Fruit fly (Drosophila melanogaster) whole organism, embryonic: ENCODE measurements around the gene PsGEF.
A peak's percentile ranks its signal among the peaks of the same experiment; 100 is the strongest.

Experiments
- Adf1 ChIP-seq: fragments of 200-800 bp; sonication (Bioruptor generic); IDR thresholded peaks from 2 replicates; pipeline ENCODE4 v1.3.6; 2022; ENCODE audit warnings: missing biosample characterization, missing genetic modification characterization
- Aef1 ChIP-seq: fragments of 200-800 bp; sonication (Bioruptor generic); IDR thresholded peaks from 3 replicates; pipeline ENCODE4 v1.3.6; 2022; ENCODE audit warnings: missing biosample characterization, missing genetic modification characterization
- Blimp-1 ChIP-seq: fragments of 200-800 bp; sonication (Bioruptor generic); optimal IDR thresholded peaks from 3 replicates; lab custom pipeline; 2018; ENCODE audit warnings: missing biosample characterization, missing genetic modification characterization, mild to moderate bottlenecking, moderate library complexity, missing genetic modification reagents
- CG10274 ChIP-seq: fragments of 200-800 bp; sonication (Bioruptor generic); optimal IDR thresholded peaks from 3 replicates; lab custom pipeline; 2017; ENCODE audit warnings: missing biosample characterization, mild to moderate bottlenecking, missing genetic modification characterization
- CG11560 ChIP-seq: fragments of 200-800 bp; sonication (Bioruptor generic); IDR thresholded peaks from 3 replicates; pipeline ENCODE4 v1.3.6; 2022; ENCODE audit warnings: missing biosample characterization, missing genetic modification characterization
- CG12942 ChIP-seq: fragments of 200-800 bp; sonication (Bioruptor generic); optimal IDR thresholded peaks from 3 replicates; lab custom pipeline; 2016; ENCODE audit warnings: missing biosample characterization, missing genetic modification characterization
- CG14667 ChIP-seq: fragments of 200-800 bp; sonication (Bioruptor generic); IDR thresholded peaks from 2 replicates; pipeline ENCODE4 v1.3.6; 2022; ENCODE audit warnings: missing biosample characterization, missing genetic modification characterization
- CG15269 ChIP-seq: fragments of 200-800 bp; sonication (Bioruptor generic); optimal IDR thresholded peaks from 2 replicates; lab custom pipeline; 2018; ENCODE audit warnings: missing biosample characterization, mild to moderate bottlenecking, missing genetic modification characterization, moderate library complexity
- CG15696 ChIP-seq: fragments of 200-800 bp; sonication (Bioruptor generic); optimal IDR thresholded peaks from 2 replicates; lab custom pipeline; 2019; ENCODE audit warnings: missing biosample characterization, mild to moderate bottlenecking, missing genetic modification characterization, moderate library complexity
- CG16863 ChIP-seq: fragments of 200-800 bp; sonication (Bioruptor generic); optimal IDR thresholded peaks from 3 replicates; lab custom pipeline; 2016; ENCODE audit warnings: missing biosample characterization, missing genetic modification characterization
- CG17328 ChIP-seq: fragments of 200-800 bp; sonication (Bioruptor generic); IDR thresholded peaks from 2 replicates; pipeline ENCODE4 v1.3.6; 2022; ENCODE audit warnings: missing biosample characterization, missing genetic modification characterization
- CG17829 ChIP-seq: fragments of 200-800 bp; optimal IDR thresholded peaks from 2 replicates; lab custom pipeline; 2019; ENCODE audit warnings: missing biosample characterization, mild to moderate bottlenecking, missing genetic modification characterization, moderate library complexity
- CG18476 ChIP-seq: fragments of 200-800 bp; sonication (Bioruptor generic); optimal IDR thresholded peaks from 2 replicates; lab custom pipeline; 2016; ENCODE audit warnings: missing biosample characterization, mild to moderate bottlenecking, missing genetic modification characterization
- CG2202 ChIP-seq: fragments of 200-800 bp; sonication (Bioruptor generic); optimal IDR thresholded peaks from 2 replicates; lab custom pipeline; 2018; ENCODE audit warnings: missing biosample characterization, mild to moderate bottlenecking, missing genetic modification characterization
- CG2712 ChIP-seq: fragments of 200-800 bp; optimal IDR thresholded peaks from 3 replicates; lab custom pipeline; 2019; ENCODE audit warnings: missing biosample characterization, mild to moderate bottlenecking, missing genetic modification characterization, moderate library complexity
- CG2889 ChIP-seq: fragments of 200-800 bp; sonication (Bioruptor generic); IDR thresholded peaks from 3 replicates; pipeline ENCODE4 v1.3.6; 2022; ENCODE audit warnings: missing biosample characterization, missing genetic modification characterization
- CG31388 ChIP-seq: fragments of 200-800 bp; sonication (Bioruptor generic); optimal IDR thresholded peaks from 2 replicates; lab custom pipeline; 2016; ENCODE audit warnings: missing biosample characterization, missing genetic modification characterization
- CG4328 ChIP-seq: fragments of 200-800 bp; sonication (Bioruptor generic); optimal IDR thresholded peaks from 3 replicates; lab custom pipeline; 2017; ENCODE audit warnings: missing biosample characterization, missing genetic modification reagents, missing genetic modification characterization
- CG4424 ChIP-seq: fragments of 200-800 bp; sonication (Bioruptor generic); optimal IDR thresholded peaks from 3 replicates; lab custom pipeline; 2016; ENCODE audit warnings: missing biosample characterization, missing genetic modification characterization
- CG6854 ChIP-seq: fragments of 200-800 bp; sonication (Bioruptor generic); optimal IDR thresholded peaks from 3 replicates; lab custom pipeline; 2017; ENCODE audit warnings: missing biosample characterization, mild to moderate bottlenecking, missing genetic modification characterization
- CG8281 ChIP-seq: fragments of 200-800 bp; sonication (Bioruptor generic); optimal IDR thresholded peaks from 2 replicates; lab custom pipeline; 2018; ENCODE audit warnings: missing biosample characterization, mild to moderate bottlenecking, missing genetic modification characterization, moderate library complexity
- CG8290 ChIP-seq, 3 experiments: fragments of 200-800 bp; sonication (Bioruptor generic); optimal IDR thresholded peaks; 2 replicates each; lab custom pipeline; 2016 to 2019; ENCODE audit warnings: missing biosample characterization in 3 of 3, missing genetic modification characterization in 3 of 3, mild to moderate bottlenecking in 2 of 3, moderate library complexity in 1 of 3
- CG9215 ChIP-seq: fragments of 200-800 bp; sonication (Bioruptor generic); IDR thresholded peaks from 2 replicates; pipeline ENCODE4 v1.3.6; 2022; ENCODE audit warnings: missing biosample characterization, missing genetic modification characterization
- Chrac-16 ChIP-seq: fragments of 200-800 bp; sonication (Bioruptor generic); optimal IDR thresholded peaks from 3 replicates; lab custom pipeline; 2016; ENCODE audit warnings: missing biosample characterization, missing genetic modification characterization
- CoRest ChIP-seq: fragments of 200-800 bp; sonication (Bioruptor generic); optimal IDR thresholded peaks from 3 replicates; lab custom pipeline; 2018; ENCODE audit warnings: missing biosample characterization, mild to moderate bottlenecking, missing genetic modification characterization, moderate library complexity
- ERR ChIP-seq: fragments of 200-800 bp; sonication (Bioruptor generic); optimal IDR thresholded peaks from 2 replicates; lab custom pipeline; 2016; ENCODE audit warnings: missing biosample characterization, missing genetic modification characterization
- Ets65A ChIP-seq: fragments of 200-800 bp; sonication (Bioruptor generic); peaks from one replicate; lab custom pipeline; 2016; ENCODE audit warnings: missing biosample characterization, missing genetic modification characterization
- Fer1 ChIP-seq: fragments of 200-800 bp; sonication (Bioruptor generic); optimal IDR thresholded peaks from 2 replicates; lab custom pipeline; 2017; ENCODE audit warnings: missing biosample characterization, mild to moderate bottlenecking, missing genetic modification characterization
- Hey ChIP-seq: fragments of 200-800 bp; sonication (Bioruptor generic); optimal IDR thresholded peaks from 3 replicates; lab custom pipeline; 2018; ENCODE audit warnings: missing biosample characterization, mild to moderate bottlenecking, missing genetic modification characterization
- Lpt ChIP-seq: fragments of >200 bp; optimal IDR thresholded peaks from 2 replicates; lab custom pipeline; 2018; ENCODE audit warnings: missing biosample characterization, missing genetic modification characterization
- Mad ChIP-seq: fragments of 200-800 bp; sonication (Bioruptor generic); optimal IDR thresholded peaks from 2 replicates; lab custom pipeline; 2016; ENCODE audit warnings: missing biosample characterization, missing genetic modification characterization
- Mrtf ChIP-seq: fragments of 200-800 bp; sonication (Bioruptor generic); IDR thresholded peaks from 3 replicates; pipeline ENCODE4 v1.3.6; 2022; ENCODE audit warnings: missing biosample characterization, missing genetic modification characterization
- NC2α ChIP-seq: fragments of 200-800 bp; sonication (Bioruptor generic); optimal IDR thresholded peaks from 2 replicates; lab custom pipeline; 2016; ENCODE audit warnings: missing biosample characterization, missing genetic modification characterization
- Neu2 ChIP-seq: fragments of 200-800 bp; sonication (Bioruptor generic); optimal IDR thresholded peaks from 3 replicates; lab custom pipeline; 2016; ENCODE audit warnings: missing biosample characterization, missing genetic modification characterization, borderline replicate concordance
- Ptx1 ChIP-seq: fragments of 200-800 bp; sonication (Bioruptor generic); IDR thresholded peaks from 2 replicates; pipeline ENCODE4 v1.3.6; 2022; ENCODE audit warnings: missing biosample characterization, missing genetic modification characterization
- ab ChIP-seq: fragments of 200-800 bp; sonication (Bioruptor generic); optimal IDR thresholded peaks from 2 replicates; lab custom pipeline; 2016; ENCODE audit warnings: missing biosample characterization, missing genetic modification characterization
- crol ChIP-seq: fragments of 200-800 bp; sonication (Bioruptor generic); IDR thresholded peaks from 2 replicates; pipeline ENCODE4 v1.3.6; 2022; ENCODE audit warnings: missing biosample characterization, missing genetic modification characterization
- grn ChIP-seq: fragments of 200-800 bp; sonication (Bioruptor generic); optimal IDR thresholded peaks from 3 replicates; lab custom pipeline; 2017; ENCODE audit warnings: missing biosample characterization, missing genetic modification characterization
- gsb ChIP-seq: fragments of 200-800 bp; sonication (Bioruptor generic); IDR thresholded peaks from 2 replicates; pipeline ENCODE4 v1.3.6; 2022; ENCODE audit warnings: missing biosample characterization, missing genetic modification characterization
- inv ChIP-seq: fragments of 200-800 bp; sonication (Bioruptor generic); IDR thresholded peaks from 2 replicates; pipeline ENCODE4 v1.3.6; 2022; ENCODE audit warnings: missing biosample characterization, missing genetic modification characterization; ENCODE audit not compliant: partially characterized antibody
- nmo ChIP-seq: fragments of 200-800 bp; sonication (Bioruptor generic); optimal IDR thresholded peaks from 2 replicates; lab custom pipeline; 2018; ENCODE audit warnings: missing biosample characterization, mild to moderate bottlenecking, missing genetic modification characterization, moderate library complexity
- oc ChIP-seq: fragments of 200-800 bp; sonication (Bioruptor generic); optimal IDR thresholded peaks from 2 replicates; lab custom pipeline; 2018; ENCODE audit warnings: missing biosample characterization, mild to moderate bottlenecking, missing genetic modification characterization, moderate library complexity
- odd ChIP-seq: fragments of 200-800 bp; sonication (Bioruptor generic); optimal IDR thresholded peaks from 2 replicates; lab custom pipeline; 2017; ENCODE audit warnings: missing biosample characterization, mild to moderate bottlenecking, missing genetic modification characterization
- org-1 ChIP-seq: fragments of 200-800 bp; sonication (Bioruptor generic); optimal IDR thresholded peaks from 2 replicates; lab custom pipeline; 2017; ENCODE audit warnings: missing biosample characterization, missing genetic modification characterization
- rib ChIP-seq: fragments of 200-800 bp; sonication (Bioruptor generic); IDR thresholded peaks from 2 replicates; pipeline ENCODE4 v1.3.6; 2022; ENCODE audit warnings: missing biosample characterization, missing genetic modification characterization
- schlank ChIP-seq: fragments of 200-800 bp; sonication (Bioruptor generic); optimal IDR thresholded peaks from 2 replicates; lab custom pipeline; 2018; ENCODE audit warnings: missing biosample characterization, mild to moderate bottlenecking, missing genetic modification characterization
- sisA ChIP-seq: fragments of 200-800 bp; sonication (Bioruptor generic); IDR thresholded peaks from 2 replicates; pipeline ENCODE4 v1.3.6; 2022; ENCODE audit warnings: missing biosample characterization, missing genetic modification characterization
- slbo ChIP-seq: fragments of 200-800 bp; sonication (Bioruptor generic); IDR thresholded peaks from 2 replicates; pipeline ENCODE4 v1.3.6; 2022; ENCODE audit warnings: missing biosample characterization, missing genetic modification characterization
- sna ChIP-seq: fragments of 200-800 bp; sonication (Bioruptor generic); IDR thresholded peaks from 2 replicates; pipeline ENCODE4 v1.3.6; 2022; ENCODE audit warnings: missing biosample characterization, missing genetic modification characterization; ENCODE audit not compliant: partially characterized antibody
- tup ChIP-seq: fragments of 200-800 bp; sonication (Bioruptor generic); optimal IDR thresholded peaks from 2 replicates; lab custom pipeline; 2016; ENCODE audit warnings: missing biosample characterization, mild to moderate bottlenecking, missing genetic modification characterization, moderate library complexity

PsGEF gene

dm6 chrX:2321900-2322555, 65.4 kb downstream of the PsGEF start (continued):
- TF ChIP-seq Hey (tag; lab: Kevin White, UChicago) (no peak), Chrac-16 (peak; percentile 47), sna (no peak), Ets65A (peak; percentile 91), oc (tag; lab: Kevin White, UChicago) (no peak), CG17328 (GFP tag; lab: Robert Waterston, UW) (peak; percentile 69), Mrtf (GFP tag; lab: Robert Waterston, UW) (0 out of 3 replicates have a peak, but pooled peaks have one; percentile 56), Blimp-1 (GFP tag; lab: Kevin White, UChicago) (no peak), NC2α (peak; percentile 13), rib (GFP tag; lab: Robert Waterston, UW) (no peak), inv (GFP tag; lab: Robert Waterston, UW) (no peak), CG17829 (tag; lab: Kevin White, UChicago) (peak; percentile 5), CG4328 (GFP tag; lab: Kevin White, UChicago) (no peak), org-1 (peak; percentile 61), CG16863 (GFP tag; lab: Kevin White, UChicago) (peak; percentile 47), CG9215 (GFP tag; lab: Robert Waterston, UW) (no peak), Lpt (GFP tag; lab: Kevin White, UChicago) (no peak), sisA (peak; percentile 63), CG2889 (GFP tag; lab: Robert Waterston, UW) (peak; percentile 74; the same call in 2 of the 3 replicates), Ptx1 (GFP tag; lab: Robert Waterston, UW) (peak; percentile 69), Fer1 (GFP tag; lab: Kevin White, UChicago) (peak; percentile 37), CG8290 (GFP tag; optimal IDR thresholded peaks at IDR 0.05; lab: Kevin White, UChicago) (no peak), CG8290 (tag; optimal IDR thresholded peaks at IDR 0.05; lab: Kevin White, UChicago) (peak in 1 of 2 experiments; percentile 69), ERR (GFP tag; lab: Kevin White, UChicago) (no peak), CG15269 (tag; lab: Kevin White, UChicago) (peak; percentile 60), CoRest (tag; lab: Kevin White, UChicago) (peak; percentile 19), CG18476 (GFP tag; lab: Kevin White, UChicago) (peak; percentile 0), Aef1 (GFP tag; lab: Robert Waterston, UW) (peak; percentile 49; the same call in 2 of the 3 replicates), CG10274 (no peak), ab (GFP tag; lab: Kevin White, UChicago) (no peak), CG11560 (tag; lab: Robert Waterston, UW) (no peak), CG8281 (tag; lab: Kevin White, UChicago) (no peak), CG6854 (GFP tag; lab: Kevin White, UChicago) (no peak), schlank (tag; lab: Kevin White, UChicago) (peak; percentile 32), CG14667 (peak; percentile 34; the same call in 1 of the 2 replicates), CG2202 (tag; lab: Kevin White, UChicago) (no peak), crol (peak; percentile 27; the same call in 1 of the 2 replicates), gsb (GFP tag; lab: Robert Waterston, UW) (0 out of 2 replicates have a peak, but pooled peaks have one; percentile 25), CG31388 (GFP tag; lab: Kevin White, UChicago) (no peak), tup (GFP tag; lab: Kevin White, UChicago) (no peak), Adf1 (GFP tag; lab: Robert Waterston, UW) (peak; percentile 28; the same call in 1 of the 2 replicates), CG2712 (tag; lab: Kevin White, UChicago) (peak; percentile 53), CG12942 (GFP tag; lab: Kevin White, UChicago) (peak; percentile 33), nmo (GFP tag; lab: Kevin White, UChicago) (peak; percentile 43), slbo (GFP tag; lab: Robert Waterston, UW) (peak; percentile 87), grn (GFP tag; lab: Kevin White, UChicago) (no peak), CG4424 (peak; percentile 20), odd (GFP tag; lab: Kevin White, UChicago) (no peak), Neu2 (GFP tag; lab: Kevin White, UChicago) (no peak), Mad (GFP tag; lab: Kevin White, UChicago) (no peak), CG15696 (tag; lab: Kevin White, UChicago) (no peak)
